Worm (Caenorhabditis elegans) whole organism, L4 larva: Measurements from ENCODE around the gene nol-10.

Source experiments
- D1046.2 ChIP-seq: fragments of 200-800 bp; sonication (Bioruptor generic); IDR thresholded peaks from 2 replicates; pipeline ENCODE4 v1.3.6; 2022; ENCODE audit warnings: missing genetic modification characterization, missing compliant biosample characterization
- F10B5.3 ChIP-seq: sonication (generic microtip); optimal IDR thresholded peaks from 2 replicates; lab custom pipeline; 2016; ENCODE audit warnings: mild to moderate bottlenecking, missing genetic modification characterization, missing compliant biosample characterization
- F26F4.8 ChIP-seq: fragments of 200-800 bp; sonication (Bioruptor generic); conservative IDR thresholded peaks from 2 replicates; pipeline ENCODE4 v1.3.6; 2022; ENCODE audit warnings: missing genetic modification characterization, missing compliant biosample characterization
- F37D6.2 ChIP-seq: sonication (generic microtip); optimal IDR thresholded peaks from 2 replicates; lab custom pipeline; 2016; ENCODE audit warnings: mild to moderate bottlenecking, missing genetic modification characterization, missing compliant biosample characterization
- T20F7.1 ChIP-seq: fragments of 200-800 bp; sonication (Bioruptor generic); optimal IDR thresholded peaks from 2 replicates; lab custom pipeline; 2018; ENCODE audit warnings: mild to moderate bottlenecking, missing genetic modification characterization, missing compliant biosample characterization
- T26A8.4 ChIP-seq: fragments of 200-800 bp; sonication (Bioruptor generic); IDR thresholded peaks from 2 replicates; pipeline ENCODE4 v1.3.6; 2022; ENCODE audit warnings: missing genetic modification characterization, missing compliant biosample characterization
- Y105C5A.15 ChIP-seq: fragments of 200-800 bp; sonication (Bioruptor generic); IDR thresholded peaks from 2 replicates; pipeline ENCODE4 v1.3.6; 2022; ENCODE audit warnings: missing genetic modification characterization, missing compliant biosample characterization
- Y5F2A.4 ChIP-seq: fragments of 200-800 bp; sonication (Bioruptor generic); optimal IDR thresholded peaks from 2 replicates; lab custom pipeline; 2018; ENCODE audit warnings: mild to moderate bottlenecking, missing genetic modification characterization, missing compliant biosample characterization
- Y75B8A.6 ChIP-seq: fragments of 200-800 bp; sonication (Bioruptor generic); IDR thresholded peaks from 2 replicates; pipeline ENCODE4 v1.3.6; 2022; ENCODE audit warnings: missing genetic modification reagents, missing genetic modification characterization, missing compliant biosample characterization
- ZK546.5 ChIP-seq, 2 experiments: sonication (generic microtip); optimal IDR thresholded peaks; 2 replicates each; lab custom pipeline; 2017; ENCODE audit warnings: missing biosample characterization in 2 of 2, missing genetic modification characterization in 2 of 2
- ama-1 ChIP-seq: fragments of 150-350 bp; optimal IDR thresholded peaks from 2 replicates; lab custom pipeline; 2014; ENCODE audit warnings: inconsistent platforms, mixed read lengths
- arid-1 ChIP-seq: fragments of 200-800 bp; sonication (Bioruptor generic); conservative IDR thresholded peaks from 2 replicates; pipeline ENCODE4 v1.3.6; 2022; ENCODE audit warnings: missing genetic modification reagents, missing genetic modification characterization, missing compliant biosample characterization
- ceh-32 ChIP-seq: sonication (generic microtip); optimal IDR thresholded peaks from 2 replicates; lab custom pipeline; 2016; ENCODE audit warnings: mild to moderate bottlenecking, missing genetic modification characterization, missing compliant biosample characterization; ENCODE audit not compliant: poor library complexity
- ceh-62 ChIP-seq: sonication (generic microtip); optimal IDR thresholded peaks from 2 replicates; lab custom pipeline; 2017; ENCODE audit warnings: missing biosample characterization, missing genetic modification characterization
- ceh-82 ChIP-seq: sonication (generic microtip); optimal IDR thresholded peaks from 2 replicates; lab custom pipeline; 2017; ENCODE audit warnings: missing biosample characterization, missing genetic modification characterization
- ces-1 ChIP-seq: fragments of 150-350 bp; sonication (generic microtip); optimal IDR thresholded peaks from 4 replicates; lab custom pipeline; 2014; ENCODE audit warnings: missing biosample characterization, missing genetic modification reagents, missing genetic modification characterization
- daf-12 ChIP-seq: fragments of 150-350 bp; optimal IDR thresholded peaks from 2 replicates; lab custom pipeline; 2014; ENCODE audit warnings: missing biosample characterization, missing genetic modification reagents, missing genetic modification characterization
- dmd-8 ChIP-seq: fragments of 200-800 bp; sonication (Bioruptor generic); IDR thresholded peaks from 2 replicates; pipeline ENCODE4 v1.3.6; 2022; ENCODE audit warnings: missing genetic modification characterization, missing compliant biosample characterization
- dmd-9 ChIP-seq: fragments of 200-800 bp; sonication (Bioruptor generic); IDR thresholded peaks from 2 replicates; pipeline ENCODE4 v1.3.6; 2022; ENCODE audit warnings: missing genetic modification reagents, missing genetic modification characterization, missing compliant biosample characterization
- duxl-1 ChIP-seq: sonication (generic microtip); optimal IDR thresholded peaks from 2 replicates; lab custom pipeline; 2016; ENCODE audit warnings: mild to moderate bottlenecking, missing genetic modification characterization, moderate library complexity, missing compliant biosample characterization; ENCODE audit not compliant: poor library complexity
- egl-27 ChIP-seq: sonication (generic microtip); optimal IDR thresholded peaks from 3 replicates; lab custom pipeline; 2017; ENCODE audit warnings: missing biosample characterization, missing genetic modification reagents, missing genetic modification characterization
- fkh-10 ChIP-seq: fragments of 150-350 bp; optimal IDR thresholded peaks from 2 replicates; lab custom pipeline; 2014; ENCODE audit warnings: missing biosample characterization, missing genetic modification reagents, missing genetic modification characterization
- hlh-30 ChIP-seq: sonication (generic microtip); optimal IDR thresholded peaks from 2 replicates; lab custom pipeline; 2017; ENCODE audit warnings: antibody characterized with exemption, mild to moderate bottlenecking, missing genetic modification characterization, missing compliant biosample characterization; ENCODE audit not compliant: insufficient read depth
- hmg-1.1 ChIP-seq: fragments of 200-800 bp; sonication (Bioruptor generic); IDR thresholded peaks from 2 replicates; pipeline ENCODE4 v1.3.6; 2022; ENCODE audit warnings: missing genetic modification reagents, missing genetic modification characterization, missing compliant biosample characterization
- lim-7 ChIP-seq: fragments of 200-800 bp; sonication (Bioruptor generic); IDR thresholded peaks from 2 replicates; pipeline ENCODE4 v1.3.6; 2022; ENCODE audit warnings: missing genetic modification characterization, missing compliant biosample characterization
- lin-1 ChIP-seq: fragments of 200-800 bp; sonication (Bioruptor generic); IDR thresholded peaks from 2 replicates; pipeline ENCODE4 v1.3.6; 2022; ENCODE audit warnings: missing genetic modification reagents, missing genetic modification characterization, missing compliant biosample characterization
- lin-15B ChIP-seq: fragments of 150-350 bp; sonication (generic microtip); optimal IDR thresholded peaks from 3 replicates; lab custom pipeline; 2014; ENCODE audit warnings: missing biosample characterization, missing genetic modification characterization
- lin-39 ChIP-seq: fragments of 150-350 bp; optimal IDR thresholded peaks from 2 replicates; lab custom pipeline; 2014; ENCODE audit warnings: missing biosample characterization, missing genetic modification reagents, missing genetic modification characterization
- madf-9 ChIP-seq: fragments of 200-800 bp; sonication (Bioruptor generic); conservative IDR thresholded peaks from 2 replicates; pipeline ENCODE4 v1.3.6; 2022; ENCODE audit warnings: missing genetic modification reagents, missing genetic modification characterization, missing compliant biosample characterization
- mdl-1 ChIP-seq, 2 experiments: fragments of 150-350 bp in 1 of 2; sonication (generic microtip) in 1 of 2; optimal IDR thresholded peaks; 2 replicates each; lab custom pipeline; 2014 to 2017; ENCODE audit warnings: missing biosample characterization in 2 of 2, missing genetic modification characterization in 2 of 2
- mep-1 ChIP-seq: fragments of 150-350 bp; sonication (generic microtip); optimal IDR thresholded peaks from 3 replicates; lab custom pipeline; 2014; ENCODE audit warnings: missing biosample characterization, missing genetic modification characterization
- nhr-10 ChIP-seq: fragments of 150-350 bp; optimal IDR thresholded peaks from 2 replicates; lab custom pipeline; 2014; ENCODE audit warnings: missing biosample characterization, missing genetic modification characterization
- nhr-11 ChIP-seq: fragments of 150-350 bp; optimal IDR thresholded peaks from 2 replicates; lab custom pipeline; 2014; ENCODE audit warnings: missing biosample characterization, missing genetic modification characterization
- nhr-48 ChIP-seq: sonication (generic microtip); optimal IDR thresholded peaks from 2 replicates; lab custom pipeline; 2016; ENCODE audit warnings: mild to moderate bottlenecking, missing genetic modification characterization, missing compliant biosample characterization
- nhr-6 ChIP-seq: fragments of 150-350 bp; optimal IDR thresholded peaks from 2 replicates; lab custom pipeline; 2014; ENCODE audit warnings: missing biosample characterization, missing genetic modification characterization
- nhr-76 ChIP-seq: fragments of 150-350 bp; optimal IDR thresholded peaks from 2 replicates; lab custom pipeline; 2014; ENCODE audit warnings: missing biosample characterization, missing genetic modification characterization
- pha-4 ChIP-seq, 2 experiments: fragments of 150-350 bp in 1 of 2; fragments of 200-800 bp in 1 of 2; sonication (Bioruptor generic) in 1 of 2; IDR thresholded peaks in 1 of 2; optimal IDR thresholded peaks in 1 of 2; 2 replicates each; pipeline versions ENCODE4 v1.3.6 to Lab custom; 2014 to 2022; ENCODE audit warnings: missing genetic modification characterization in 2 of 2, missing genetic modification reagents in 2 of 2, missing biosample characterization in 1 of 2, missing compliant biosample characterization in 1 of 2
- php-3 ChIP-seq: fragments of 200-800 bp; sonication (Bioruptor generic); IDR thresholded peaks from 2 replicates; pipeline ENCODE4 v1.3.6; 2022; ENCODE audit warnings: missing genetic modification reagents, missing genetic modification characterization, missing compliant biosample characterization
- pqm-1 ChIP-seq: sonication (generic microtip); optimal IDR thresholded peaks from 2 replicates; lab custom pipeline; 2017; ENCODE audit warnings: missing biosample characterization, missing genetic modification characterization
- rbr-2 ChIP-seq: sonication (generic microtip); optimal IDR thresholded peaks from 2 replicates; lab custom pipeline; 2016; ENCODE audit warnings: missing genotype, missing genetic modification characterization, missing compliant biosample characterization
- saeg-2 ChIP-seq: fragments of 200-800 bp; sonication (Bioruptor generic); IDR thresholded peaks from 2 replicates; pipeline ENCODE4 v1.3.6; 2022; ENCODE audit warnings: missing genetic modification reagents, missing genetic modification characterization, missing compliant biosample characterization
- set-16 ChIP-seq: fragments of 200-800 bp; sonication (Bioruptor generic); IDR thresholded peaks from 2 replicates; pipeline ENCODE4 v1.3.6; 2022; ENCODE audit warnings: missing genetic modification reagents, missing genetic modification characterization, missing compliant biosample characterization
- skn-1 ChIP-seq: fragments of 150-350 bp; optimal IDR thresholded peaks from 2 replicates; lab custom pipeline; 2014; ENCODE audit warnings: missing biosample characterization, missing genetic modification characterization
- snpc-4 ChIP-seq: fragments of 150-350 bp; optimal IDR thresholded peaks from 2 replicates; lab custom pipeline; 2014; ENCODE audit warnings: missing biosample characterization, missing genetic modification characterization
- spr-3 ChIP-seq: fragments of 200-800 bp; sonication (Bioruptor generic); optimal IDR thresholded peaks from 2 replicates; lab custom pipeline; 2018; ENCODE audit warnings: mild to moderate bottlenecking, missing genetic modification characterization, missing compliant biosample characterization
- tra-1 ChIP-seq: fragments of 200-800 bp; sonication (Bioruptor generic); IDR thresholded peaks from 2 replicates; pipeline ENCODE4 v1.3.6; 2022; ENCODE audit warnings: missing genetic modification reagents, missing genetic modification characterization, missing compliant biosample characterization
- unc-130 ChIP-seq: sonication (generic microtip); optimal IDR thresholded peaks from 2 replicates; lab custom pipeline; 2016; ENCODE audit warnings: missing genetic modification reagents, missing genetic modification characterization, missing compliant biosample characterization
- unc-39 ChIP-seq: sonication (generic microtip); optimal IDR thresholded peaks from 2 replicates; lab custom pipeline; 2017; ENCODE audit warnings: missing biosample characterization, missing genetic modification characterization
- unc-62 ChIP-seq, 3 experiments: fragments of 150-350 bp in 1 of 3; sonication (generic microtip); optimal IDR thresholded peaks in 2 of 3; peaks in 1 of 3; 1 replicate in 1 of 3; 2 replicates in 2 of 3; lab custom pipeline; 2014 to 2017; ENCODE audit warnings: missing biosample characterization in 3 of 3, missing genetic modification characterization in 3 of 3, missing genetic modification reagents in 3 of 3, missing genotype in 1 of 3
- zip-2 ChIP-seq: fragments of 150-350 bp; optimal IDR thresholded peaks from 2 replicates; lab custom pipeline; 2014; ENCODE audit warnings: missing biosample characterization, missing genetic modification characterization
- ztf-7 ChIP-seq: fragments of 150-350 bp; optimal IDR thresholded peaks from 2 replicates; lab custom pipeline; 2014; ENCODE audit warnings: missing biosample characterization, missing genetic modification characterization

The nol-10 gene

DNA sequence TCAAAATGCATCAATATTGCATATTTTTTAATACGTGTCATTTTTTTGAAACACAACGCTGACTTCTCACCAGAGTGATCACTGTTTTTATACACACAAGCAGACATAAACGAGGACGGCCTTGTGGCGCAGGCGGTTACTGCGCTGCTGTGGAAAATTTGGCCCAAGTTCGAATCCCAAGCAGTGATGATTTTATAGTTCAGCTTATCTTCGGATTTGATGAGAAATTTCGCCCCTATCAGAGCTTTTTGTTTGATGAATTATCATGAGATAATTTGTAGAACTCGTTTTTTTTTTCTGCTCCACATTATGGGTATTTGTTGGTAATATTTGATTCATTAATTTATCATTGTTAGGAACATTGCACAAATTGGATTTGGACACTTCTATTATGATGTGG, 6.5 kb upstream of the nol-10 start (continued):
- TF ChIP-seq Y5F2A.4 (GFP tag; lab: Kevin White, UChicago) (peak; percentile 93), hlh-30 (tag; lab: Kevin White, UChicago) (peak; percentile 71), hmg-1.1 (GFP tag; lab: Robert Waterston, UW) (peak; percentile 94), lin-1 (GFP tag; lab: Robert Waterston, UW) (peak; percentile 92), pha-4 (GFP tag; IDR thresholded peaks at IDR 0.05; lab: Robert Waterston, UW) (peak; percentile 95), pha-4 (tag; optimal IDR thresholded peaks at IDR 0.05; lab: Kevin White, UChicago) (no peak), ces-1 (GFP tag; lab: Kevin White, UChicago) (peak; percentile 66), fkh-10 (GFP tag; lab: Kevin White, UChicago) (no peak), dmd-9 (peak; percentile 79; the same call in 1 of the 2 replicates), ceh-32 (peak; percentile 31), F26F4.8 (GFP tag; lab: Robert Waterston, UW) (peak; percentile 97), Y75B8A.6 (0 out of 2 replicates have a peak, but pooled peaks have one; percentile 33), duxl-1 (tag; lab: Kevin White, UChicago) (peak; percentile 94), rbr-2 (tag; lab: Kevin White, UChicago) (peak; percentile 87), daf-12 (tag; lab: Kevin White, UChicago) (no peak), ZK546.5 (tag; optimal IDR thresholded peaks at IDR 0.05; lab: Kevin White, UChicago) (no peak), lin-15B (tag; lab: Kevin White, UChicago) (no peak), snpc-4 (tag; lab: Kevin White, UChicago) (no peak), nhr-76 (tag; lab: Kevin White, UChicago) (no peak), ceh-62 (tag; lab: Kevin White, UChicago) (no peak), tra-1 (GFP tag; lab: Robert Waterston, UW) (peak; percentile 90), ztf-7 (tag; lab: Kevin White, UChicago) (peak; percentile 71), mep-1 (tag; lab: Kevin White, UChicago) (peak; percentile 86), nhr-48 (peak; percentile 81), Y105C5A.15 (GFP tag; lab: Robert Waterston, UW) (peak; percentile 98), unc-62 (GFP tag; optimal IDR thresholded peaks at IDR 0.05 in 1 of 2; lab: Kevin White, UChicago) (peak in 1 of 2 experiments; percentile 79), unc-62 (tag; optimal IDR thresholded peaks at IDR 0.05; lab: Kevin White, UChicago) (no peak), unc-130 (GFP tag; lab: Kevin White, UChicago) (peak; percentile 95), dmd-8 (peak; percentile 98), nhr-6 (tag; lab: Kevin White, UChicago) (peak; percentile 50), set-16 (GFP tag; lab: Robert Waterston, UW) (0 out of 2 replicates have a peak, but pooled peaks have one; percentile 21), F37D6.2 (tag; lab: Kevin White, UChicago) (peak; percentile 70), mdl-1 (tag; optimal IDR thresholded peaks at IDR 0.05; lab: Kevin White, UChicago) (peak in 1 of 2 experiments; percentile 21), ceh-82 (tag; lab: Kevin White, UChicago) (no peak), nhr-10 (tag; lab: Kevin White, UChicago) (no peak), lim-7 (GFP tag; lab: Robert Waterston, UW) (peak; percentile 100), php-3 (GFP tag; lab: Robert Waterston, UW) (peak; percentile 89), F10B5.3 (tag; lab: Kevin White, UChicago) (peak; percentile 81), saeg-2 (peak; percentile 79), pqm-1 (peak; percentile 7), ama-1 (lab: Kevin White, UChicago) (peak; percentile 68), T26A8.4 (GFP tag; lab: Robert Waterston, UW) (peak; percentile 88), spr-3 (peak; percentile 83), D1046.2 (peak; percentile 84; the same call in 1 of the 2 replicates), nhr-11 (tag; lab: Kevin White, UChicago) (no peak), arid-1 (no peak; the same call in 1 of the 2 replicates), madf-9 (GFP tag; lab: Robert Waterston, UW) (peak; percentile 88), skn-1 (tag; lab: Kevin White, UChicago) (no peak), lin-39 (tag; lab: Kevin White, UChicago) (no peak), zip-2 (peak; percentile 69), unc-39 (no peak), T20F7.1 (GFP tag; lab: Kevin White, UChicago) (peak; percentile 82), egl-27 (no peak)
